Worm (Caenorhabditis elegans) whole organism, L4/young adult: ENCODE results near the gene secs-1.

ENCODE experiments used
- W03F9.2 ChIP-seq: fragments of 150-350 bp; optimal IDR thresholded peaks from 2 replicates; lab custom pipeline; 2014; ENCODE audit warnings: missing biosample characterization, missing genetic modification characterization
- dao-5 ChIP-seq: sonication (generic microtip); optimal IDR thresholded peaks from 2 replicates; lab custom pipeline; 2016; ENCODE audit warnings: missing genotype, missing genetic modification characterization, moderate library complexity, missing compliant biosample characterization
- him-1 ChIP-seq: sonication (generic microtip); optimal IDR thresholded peaks from 2 replicates; lab custom pipeline; 2016; ENCODE audit warnings: missing genotype, missing genetic modification reagents, missing genetic modification characterization, missing compliant biosample characterization

- TF ChIP-seq W03F9.2 (tag; lab: Kevin White, UChicago) (no peak), him-1 (tag; lab: Kevin White, UChicago) (no peak), dao-5 (tag; lab: Kevin White, UChicago) (no peak)
These were observed 9.8 kb downstream of the secs-1 start for ce11 chrV:10794463-10794862.
